Worm (Caenorhabditis elegans) whole organism, L3 larva: ENCODE measurements around the gene F20B6.10.

Source experiments
- aly-2 ChIP-seq: fragments of 150-350 bp; optimal IDR thresholded peaks from 2 replicates; lab custom pipeline; 2014; ENCODE audit warnings: missing biosample characterization, missing genetic modification characterization
- ama-1 ChIP-seq: fragments of 150-350 bp; optimal IDR thresholded peaks from 2 replicates; lab custom pipeline; 2018
- ceh-16 ChIP-seq: sonication (generic microtip); optimal IDR thresholded peaks from 2 replicates; lab custom pipeline; 2017; ENCODE audit warnings: missing biosample characterization, missing genetic modification characterization
- ceh-28 ChIP-seq: fragments of 150-350 bp; optimal IDR thresholded peaks from 2 replicates; lab custom pipeline; 2014; ENCODE audit warnings: missing biosample characterization, missing genetic modification reagents, missing genetic modification characterization
- ceh-82 ChIP-seq: fragments of 150-350 bp; optimal IDR thresholded peaks from 2 replicates; lab custom pipeline; 2014; ENCODE audit warnings: missing biosample characterization, missing genetic modification characterization
- ceh-9 ChIP-seq: sonication (generic microtip); optimal IDR thresholded peaks from 2 replicates; lab custom pipeline; 2018; ENCODE audit warnings: missing biosample characterization, missing genetic modification characterization
- egl-5 ChIP-seq: fragments of 150-350 bp; optimal IDR thresholded peaks from 2 replicates; lab custom pipeline; 2017; ENCODE audit warnings: missing biosample characterization, missing genetic modification reagents, missing genetic modification characterization, inconsistent platforms
- elt-2 ChIP-seq: sonication (generic microtip); optimal IDR thresholded peaks from 2 replicates; lab custom pipeline; 2016; ENCODE audit warnings: missing genetic modification reagents, mild to moderate bottlenecking, missing genetic modification characterization, missing compliant biosample characterization
- elt-3 ChIP-seq, 3 experiments: fragments of 150-350 bp in 1 of 3; sonication (generic microtip) in 2 of 3; optimal IDR thresholded peaks; 2 replicates in 2 of 3; 4 replicates in 1 of 3; lab custom pipeline; 2014 to 2017; ENCODE audit warnings: missing biosample characterization in 3 of 3, missing genetic modification characterization in 3 of 3
- eor-1 ChIP-seq, 2 experiments: fragments of 150-350 bp; optimal IDR thresholded peaks; 2 replicates each; lab custom pipeline; 2014 to 2018; ENCODE audit warnings: missing biosample characterization in 2 of 2, missing genetic modification characterization in 2 of 2
- fos-1 ChIP-seq: fragments of 150-350 bp; optimal IDR thresholded peaks from 2 replicates; lab custom pipeline; 2014; ENCODE audit warnings: missing biosample characterization, missing genetic modification characterization
- hmg-11 ChIP-seq: sonication (generic microtip); optimal IDR thresholded peaks from 2 replicates; lab custom pipeline; 2016; ENCODE audit warnings: missing genetic modification characterization, missing compliant biosample characterization
- jun-1 ChIP-seq: fragments of 150-350 bp; optimal IDR thresholded peaks from 2 replicates; lab custom pipeline; 2014; ENCODE audit warnings: missing biosample characterization, missing genetic modification reagents, missing genetic modification characterization
- lin-15B ChIP-seq: fragments of 150-350 bp; optimal IDR thresholded peaks from 2 replicates; lab custom pipeline; 2014; ENCODE audit warnings: missing biosample characterization, missing genetic modification characterization
- lin-39 ChIP-seq: fragments of 150-350 bp; optimal IDR thresholded peaks from 2 replicates; lab custom pipeline; 2018; ENCODE audit warnings: missing biosample characterization, missing genetic modification reagents, missing genetic modification characterization
- lsy-12 ChIP-seq: sonication (generic microtip); optimal IDR thresholded peaks from 2 replicates; lab custom pipeline; 2016; ENCODE audit warnings: mild to moderate bottlenecking, missing genetic modification characterization, missing compliant biosample characterization
- mdl-1 ChIP-seq: fragments of 150-350 bp; optimal IDR thresholded peaks from 2 replicates; lab custom pipeline; 2014; ENCODE audit warnings: missing biosample characterization, missing genetic modification characterization
- mml-1 ChIP-seq: fragments of 150-350 bp; sonication (generic microtip); optimal IDR thresholded peaks from 3 replicates; lab custom pipeline; 2014; ENCODE audit warnings: missing biosample characterization, missing genetic modification characterization
- nfya-1 ChIP-seq: sonication (generic microtip); optimal IDR thresholded peaks from 2 replicates; lab custom pipeline; 2017; ENCODE audit warnings: missing genetic modification characterization, mild to moderate bottlenecking, missing compliant biosample characterization, antibody characterized with exemption, moderate library complexity; ENCODE audit not compliant: insufficient read depth
- nhr-11 ChIP-seq: fragments of 150-350 bp; optimal IDR thresholded peaks from 2 replicates; lab custom pipeline; 2014; ENCODE audit warnings: missing biosample characterization, missing genetic modification characterization
- nhr-12 ChIP-seq: fragments of 150-350 bp; optimal IDR thresholded peaks from 2 replicates; lab custom pipeline; 2014; ENCODE audit warnings: missing biosample characterization, missing genetic modification characterization
- nhr-23 ChIP-seq: fragments of 150-350 bp; optimal IDR thresholded peaks from 2 replicates; lab custom pipeline; 2014; ENCODE audit warnings: missing biosample characterization, missing genetic modification reagents, missing genetic modification characterization
- nhr-237 ChIP-seq: fragments of 150-350 bp; optimal IDR thresholded peaks from 2 replicates; lab custom pipeline; 2014; ENCODE audit warnings: missing biosample characterization, missing genetic modification characterization
- nhr-25 ChIP-seq: sonication (generic microtip); optimal IDR thresholded peaks from 2 replicates; lab custom pipeline; 2017; ENCODE audit warnings: missing biosample characterization, missing genetic modification characterization
- nhr-28 ChIP-seq: fragments of 150-350 bp; optimal IDR thresholded peaks from 2 replicates; lab custom pipeline; 2014; ENCODE audit warnings: missing biosample characterization, missing genetic modification characterization
- nhr-43 ChIP-seq: sonication (generic microtip); optimal IDR thresholded peaks from 2 replicates; lab custom pipeline; 2016; ENCODE audit warnings: mild to moderate bottlenecking, missing genetic modification characterization, missing compliant biosample characterization; ENCODE audit not compliant: poor library complexity, severe bottlenecking
- nhr-67 ChIP-seq: fragments of 150-350 bp; optimal IDR thresholded peaks from 2 replicates; lab custom pipeline; 2014; ENCODE audit warnings: missing biosample characterization, missing genetic modification characterization
- nhr-76 ChIP-seq: fragments of 150-350 bp; sonication (generic microtip); optimal IDR thresholded peaks from 5 replicates; lab custom pipeline; 2014; ENCODE audit warnings: missing biosample characterization, missing genetic modification characterization
- nhr-77 ChIP-seq: fragments of 150-350 bp; optimal IDR thresholded peaks from 2 replicates; lab custom pipeline; 2014; ENCODE audit warnings: missing biosample characterization, missing genetic modification characterization
- pha-4 ChIP-seq: fragments of 150-350 bp; optimal IDR thresholded peaks from 2 replicates; lab custom pipeline; 2014; ENCODE audit warnings: missing biosample characterization, missing genetic modification reagents, missing genetic modification characterization
- sea-2 ChIP-seq: fragments of 150-350 bp; sonication (generic microtip); optimal IDR thresholded peaks from 4 replicates; lab custom pipeline; 2014; ENCODE audit warnings: missing biosample characterization, missing genetic modification reagents, missing genetic modification characterization
- skn-1 ChIP-seq: fragments of 150-350 bp; optimal IDR thresholded peaks from 2 replicates; lab custom pipeline; 2014; ENCODE audit warnings: missing biosample characterization, missing genetic modification characterization
- snpc-4 ChIP-seq: fragments of 150-350 bp; optimal IDR thresholded peaks from 2 replicates; lab custom pipeline; 2014; ENCODE audit warnings: missing biosample characterization, missing genetic modification characterization
- unc-39 ChIP-seq: sonication (generic microtip); optimal IDR thresholded peaks from 4 replicates; lab custom pipeline; 2017; ENCODE audit warnings: missing biosample characterization, missing genetic modification characterization
- unc-62 ChIP-seq: fragments of 150-350 bp; sonication (generic microtip); optimal IDR thresholded peaks from 4 replicates; lab custom pipeline; 2014; ENCODE audit warnings: missing biosample characterization, missing genetic modification reagents, missing genetic modification characterization
- ztf-4 ChIP-seq: fragments of 150-350 bp; optimal IDR thresholded peaks from 2 replicates; lab custom pipeline; 2014; ENCODE audit warnings: missing biosample characterization, missing genetic modification characterization

The F20B6.10 gene

ce11 chrX:4256761-4257160, 39.8 kb upstream of the F20B6.10 start, which contains the start of gene srv-6:
Gene srv-6 (plus strand): TSS chrX:4257061.
- no peak for TF ChIP-seq unc-62 (GFP tag; lab: Kevin White, UChicago)
- no peak for TF ChIP-seq fos-1 (tag; lab: Kevin White, UChicago)
- TF ChIP-seq mml-1 (tag; lab: Kevin White, UChicago) = no peak
- no peak for TF ChIP-seq hmg-11 (tag; lab: Kevin White, UChicago)
- TF ChIP-seq lin-15B (tag; lab: Kevin White, UChicago) = no peak
- no peak for TF ChIP-seq egl-5 (tag; lab: Kevin White, UChicago)
- TF ChIP-seq nhr-12 (tag; lab: Kevin White, UChicago) = no peak
- TF ChIP-seq nhr-28 = no peak
- no peak for TF ChIP-seq nhr-76 (tag; lab: Kevin White, UChicago)
- no peak for TF ChIP-seq nhr-67
- no peak for TF ChIP-seq unc-39 (tag; lab: Kevin White, UChicago)
- no peak for TF ChIP-seq nhr-43 (tag; lab: Kevin White, UChicago)

- no peak for TF ChIP-seq eor-1 (tag; optimal IDR thresholded peaks at IDR 0.05; lab: Kevin White, UChicago)
- TF ChIP-seq unc-62 (GFP tag; lab: Kevin White, UChicago) = no peak
- no peak for TF ChIP-seq elt-2
- no peak for TF ChIP-seq nhr-67
- TF ChIP-seq hmg-11 (tag; lab: Kevin White, UChicago) = no peak
- no peak for TF ChIP-seq nhr-77
- TF ChIP-seq mdl-1 = no peak
- TF ChIP-seq mml-1 (tag; lab: Kevin White, UChicago) = no peak
- TF ChIP-seq jun-1 (tag; lab: Kevin White, UChicago) = no peak
- no peak for TF ChIP-seq egl-5 (tag; lab: Kevin White, UChicago)
- TF ChIP-seq ama-1 (lab: Kevin White, UChicago) = no peak
- no peak for TF ChIP-seq lsy-12 (tag; lab: Kevin White, UChicago)
- TF ChIP-seq unc-39 (tag; lab: Kevin White, UChicago) = no peak
- no peak for TF ChIP-seq ceh-9 (tag; lab: Kevin White, UChicago)
- no peak for TF ChIP-seq sea-2
- no peak for TF ChIP-seq ceh-28
- TF ChIP-seq nhr-11 (tag; lab: Kevin White, UChicago) = no peak
- TF ChIP-seq elt-3 (tag; optimal IDR thresholded peaks at IDR 0.05; lab: Kevin White, UChicago) = no peak
- no peak for TF ChIP-seq ztf-4 (tag; lab: Kevin White, UChicago)
- TF ChIP-seq, all 47 proteins: peak for 0
Observed at ce11 chrX:4255366-4255765, 38.4 kb upstream of the F20B6.10 start.

- TF ChIP-seq nhr-23 (tag; lab: Kevin White, UChicago) = peak; percentile 41
- TF ChIP-seq nhr-25 (tag; lab: Kevin White, UChicago) = peak; percentile 71
- peak; percentile 3 for TF ChIP-seq hmg-11 (tag; lab: Kevin White, UChicago)
- TF ChIP-seq nhr-237 = no peak
- peak; percentile 72 for TF ChIP-seq ceh-28
- TF ChIP-seq ceh-16 (tag; lab: Kevin White, UChicago) = no peak
- peak; percentile 45 for TF ChIP-seq nfya-1
- TF ChIP-seq lin-39 (tag; lab: Kevin White, UChicago) = peak; percentile 18
- TF ChIP-seq pha-4 = peak; percentile 32
Observed at ce11 chrX:4254782-4255181, 37.8 kb upstream of the F20B6.10 start, which contains the start of gene taf-11.1. Gene taf-11.1 (plus strand): TSS chrX:4255170.

ce11 chrX:4252047-4252446, 35.1 kb upstream of the F20B6.10 start, which contains the start of gene srv-5:
Gene srv-5 (plus strand): TSS chrX:4252347.
- TF ChIP-seq aly-2 = no peak
- no peak for TF ChIP-seq lin-39 (tag; lab: Kevin White, UChicago)
- no peak for TF ChIP-seq pha-4
- TF ChIP-seq snpc-4 = no peak
- no peak for TF ChIP-seq fos-1 (tag; lab: Kevin White, UChicago)
- TF ChIP-seq ama-1 (lab: Kevin White, UChicago) = no peak
- no peak for TF ChIP-seq nhr-25 (tag; lab: Kevin White, UChicago)
- TF ChIP-seq skn-1 (tag; lab: Kevin White, UChicago) = no peak
- no peak for TF ChIP-seq sea-2
- no peak for TF ChIP-seq nhr-237
- TF ChIP-seq egl-5 (tag; lab: Kevin White, UChicago) = no peak
- TF ChIP-seq lin-15B (tag; lab: Kevin White, UChicago) = no peak
- no peak for TF ChIP-seq ceh-82 (tag; lab: Kevin White, UChicago)
- TF ChIP-seq lsy-12 (tag; lab: Kevin White, UChicago) = no peak
- TF ChIP-seq nfya-1 = no peak
- TF ChIP-seq nhr-76 (tag; lab: Kevin White, UChicago) = no peak
